Fruit fly (Drosophila melanogaster) Kc167 (cell line): Measurements from ENCODE around the gene TwdlX.

Source experiments
- Myc ChIP-seq: fragments of >200 bp; optimal IDR thresholded peaks from 2 replicates; lab custom pipeline; 2017; ENCODE audit warnings: missing external identifiers
- Sin3A ChIP-seq: fragments of >200 bp; optimal IDR thresholded peaks from 2 replicates; lab custom pipeline; 2018; ENCODE audit warnings: missing external identifiers
- h ChIP-seq: fragments of >200 bp; optimal IDR thresholded peaks from 3 replicates; lab custom pipeline; 2018; ENCODE audit warnings: missing external identifiers
- insv ChIP-seq: fragments of >200 bp; optimal IDR thresholded peaks from 3 replicates; lab custom pipeline; 2018; ENCODE audit warnings: missing external identifiers
- psq ChIP-seq: fragments of >200 bp; optimal IDR thresholded peaks from 2 replicates; lab custom pipeline; 2017; ENCODE audit warnings: missing external identifiers
- ttk ChIP-seq: sonication (Bioruptor generic); optimal IDR thresholded peaks from 2 replicates; lab custom pipeline; 2017; ENCODE audit warnings: missing external identifiers

TwdlX gene

dm6 chrX:16749324-16749723 is 18.4 kb downstream of the TwdlX start:
- TF ChIP-seq psq (lab: Kevin White, UChicago): no peak
- TF ChIP-seq insv (lab: Kevin White, UChicago): no peak
- no peak for TF ChIP-seq h
- TF ChIP-seq ttk (lab: Kevin White, UChicago): no peak
- no peak for TF ChIP-seq Myc (lab: Kevin White, UChicago)
- no peak for TF ChIP-seq Sin3A (lab: Kevin White, UChicago)

DNA sequence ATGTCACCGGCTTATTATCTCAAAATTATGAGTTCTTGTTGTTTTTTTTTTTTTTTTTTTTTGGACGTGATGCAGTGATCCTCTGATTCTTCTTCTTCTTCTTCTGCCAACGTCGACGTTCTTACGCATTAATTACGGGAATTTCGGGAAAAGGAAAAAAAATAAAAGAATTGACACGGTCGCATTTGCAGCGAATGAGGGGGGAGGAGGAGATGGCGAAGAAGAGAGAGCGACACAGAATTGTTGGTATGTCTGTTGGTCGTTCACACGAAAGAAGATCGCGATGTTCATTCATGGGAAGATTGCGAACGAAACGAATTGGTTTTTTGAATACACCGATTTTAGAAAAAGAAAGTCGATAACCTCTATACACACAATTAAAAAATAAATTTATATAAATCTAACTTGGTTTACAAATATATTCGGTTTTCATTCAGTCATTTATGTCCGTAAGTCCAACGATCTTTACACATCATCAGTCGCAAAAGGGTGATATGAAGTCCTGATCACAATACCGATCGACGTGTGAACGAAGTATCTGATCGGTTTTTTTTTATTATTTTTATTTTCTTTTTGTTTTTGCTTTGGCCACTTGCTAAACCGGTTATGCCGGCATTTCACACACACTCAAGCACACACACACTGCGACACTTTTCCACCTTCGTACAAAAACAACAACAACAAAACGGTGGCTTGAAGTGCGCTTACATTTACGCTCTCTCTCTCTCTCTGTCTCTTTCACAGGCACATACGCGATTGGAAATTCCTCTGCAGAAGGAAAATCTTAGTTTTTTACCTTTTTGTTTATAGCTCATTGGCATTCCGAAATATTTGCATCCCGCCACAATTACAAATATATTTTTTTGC is 20.1 kb downstream of the TwdlX start:
- TF ChIP-seq h (no peak), insv (lab: Kevin White, UChicago) (no peak), Myc (lab: Kevin White, UChicago) (no peak), Sin3A (lab: Kevin White, UChicago) (no peak), psq (lab: Kevin White, UChicago) (no peak), ttk (lab: Kevin White, UChicago) (no peak)

DNA sequence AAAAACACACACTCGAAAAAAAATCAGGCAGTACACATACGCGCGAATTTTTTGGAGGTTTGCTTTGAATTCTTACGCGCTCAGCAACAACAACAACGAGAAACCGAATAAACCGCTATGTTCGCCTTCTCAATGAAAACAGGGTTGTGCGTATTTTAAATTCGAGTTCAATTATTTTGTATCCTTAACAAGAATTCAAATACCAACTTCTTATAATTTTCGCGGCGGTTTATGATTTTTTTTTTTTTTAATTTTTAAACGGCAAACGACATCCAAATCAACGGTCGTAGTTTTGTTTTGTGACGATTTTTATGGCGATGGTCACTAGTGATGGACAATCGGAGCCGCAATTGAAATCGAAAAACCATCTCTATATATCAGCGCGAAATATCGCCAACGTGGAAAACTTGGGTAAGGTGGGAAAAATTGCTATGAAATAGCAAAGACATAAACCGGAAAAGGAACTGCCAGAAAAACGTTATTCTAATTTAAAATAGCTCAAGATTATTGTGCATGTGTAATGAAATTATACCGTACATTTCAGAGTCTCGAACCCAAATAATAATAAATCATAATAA is 20.8 kb downstream of the TwdlX start, which contains the start of gene goe:
goe (minus strand) TSS at position 332 of the 578 bp plus-strand sequence.
- no peak for TF ChIP-seq Myc (lab: Kevin White, UChicago)
- TF ChIP-seq ttk (lab: Kevin White, UChicago): no peak

dm6 chrX:16753066-16753465 is 22.2 kb downstream of the TwdlX start:
- no peak for TF ChIP-seq insv (lab: Kevin White, UChicago)
- TF ChIP-seq Sin3A (lab: Kevin White, UChicago): no peak
- TF ChIP-seq psq (lab: Kevin White, UChicago): no peak
- no peak for TF ChIP-seq h
- TF ChIP-seq ttk (lab: Kevin White, UChicago): no peak
- TF ChIP-seq Myc (lab: Kevin White, UChicago): no peak

dm6 chrX:16757645-16758044 is 26.8 kb downstream of the TwdlX start:
- TF ChIP-seq psq (lab: Kevin White, UChicago) (no peak), h (no peak), insv (lab: Kevin White, UChicago) (no peak), Myc (lab: Kevin White, UChicago) (no peak), ttk (lab: Kevin White, UChicago) (no peak)

DNA sequence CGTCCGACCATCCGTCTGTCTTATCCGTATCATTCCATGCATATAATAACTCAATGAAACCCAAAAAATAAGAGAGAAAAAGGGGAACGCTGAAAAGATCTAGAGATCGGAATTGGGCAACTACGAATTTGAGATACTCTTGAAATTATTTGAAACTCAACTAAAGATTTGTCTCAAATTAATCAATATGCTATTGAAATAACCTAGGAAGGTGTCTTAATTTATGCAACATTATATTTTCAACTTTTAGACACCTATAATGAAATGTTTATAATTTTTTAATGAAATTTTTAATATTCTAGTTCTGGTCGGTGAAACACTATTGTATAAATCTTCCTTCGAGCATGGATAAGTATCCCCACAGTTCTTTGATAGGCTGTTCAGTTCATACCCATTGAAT is 29.7 kb downstream of the TwdlX start:
- TF ChIP-seq psq (lab: Kevin White, UChicago): no peak
- no peak for TF ChIP-seq Sin3A (lab: Kevin White, UChicago)
- no peak for TF ChIP-seq ttk (lab: Kevin White, UChicago)
- TF ChIP-seq insv (lab: Kevin White, UChicago): no peak
- TF ChIP-seq h: no peak
- no peak for TF ChIP-seq Myc (lab: Kevin White, UChicago)

DNA sequence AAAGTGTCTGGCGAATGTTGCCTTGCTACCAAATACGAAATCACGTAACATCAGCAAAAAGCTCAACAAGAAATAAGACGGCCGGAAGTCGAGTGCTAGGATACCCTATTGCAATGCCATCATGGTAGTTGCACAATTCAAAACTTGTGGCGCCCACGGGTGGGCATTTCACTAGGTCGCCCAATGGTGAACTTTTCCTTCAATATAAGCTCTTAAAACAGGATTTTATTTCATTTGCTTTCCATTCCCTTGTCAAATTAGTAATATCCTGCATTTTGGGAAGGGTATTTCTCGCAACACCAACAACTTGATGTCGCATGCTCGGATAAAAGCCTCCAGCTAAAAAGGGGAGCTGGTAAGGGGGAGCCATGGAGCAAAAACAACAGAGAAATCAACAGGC is 30.6 kb downstream of the TwdlX start:
- TF ChIP-seq Myc (lab: Kevin White, UChicago): no peak

DNA sequence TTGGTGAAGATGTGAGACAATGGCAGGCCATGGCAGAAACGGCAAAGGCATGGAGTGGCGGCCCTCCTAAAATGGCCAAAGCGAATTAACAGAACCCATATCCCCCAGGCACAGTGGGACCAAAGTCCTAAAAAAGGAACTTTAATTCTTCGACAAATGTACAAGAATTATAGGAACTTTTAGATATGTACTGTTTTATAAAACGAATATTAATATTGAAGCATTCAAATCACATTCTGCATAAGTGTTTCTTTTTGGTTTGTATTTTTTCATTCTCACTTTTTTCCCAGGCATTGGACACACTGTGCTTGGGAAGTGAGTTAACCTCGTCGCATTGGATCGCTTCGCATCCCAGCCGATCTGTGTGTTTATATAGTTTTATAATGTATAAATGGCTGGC is 34.1 kb downstream of the TwdlX start:
- TF ChIP-seq ttk (lab: Kevin White, UChicago) (no peak), insv (lab: Kevin White, UChicago) (no peak), Sin3A (lab: Kevin White, UChicago) (no peak), Myc (lab: Kevin White, UChicago) (no peak), psq (lab: Kevin White, UChicago) (no peak), h (no peak)

DNA sequence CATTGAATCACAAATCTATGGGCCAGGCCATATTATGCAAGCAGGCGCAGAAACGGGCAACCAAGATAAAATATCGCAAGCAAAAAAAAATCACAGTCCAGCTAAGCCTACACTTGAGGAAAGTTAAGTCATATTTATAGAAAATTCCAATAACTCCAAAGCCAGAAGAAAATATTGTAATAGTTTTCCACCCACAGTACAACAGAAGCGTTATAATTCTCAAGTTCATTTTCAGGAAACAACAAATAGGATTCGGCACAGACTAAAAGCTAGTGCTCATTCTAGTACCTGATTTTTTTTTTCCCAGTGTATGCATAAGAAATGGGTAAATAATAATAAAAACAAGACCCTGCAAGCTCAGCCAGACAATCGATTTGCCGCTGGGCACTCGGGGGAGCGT is 34.9 kb downstream of the TwdlX start:
- TF ChIP-seq h: no peak
- no peak for TF ChIP-seq ttk (lab: Kevin White, UChicago)
- no peak for TF ChIP-seq psq (lab: Kevin White, UChicago)
- no peak for TF ChIP-seq Myc (lab: Kevin White, UChicago)
- TF ChIP-seq Sin3A (lab: Kevin White, UChicago): no peak
- no peak for TF ChIP-seq insv (lab: Kevin White, UChicago)

- TF ChIP-seq Sin3A (lab: Kevin White, UChicago) (no peak), Myc (lab: Kevin White, UChicago) (no peak), psq (lab: Kevin White, UChicago) (no peak), insv (lab: Kevin White, UChicago) (no peak), h (no peak), ttk (lab: Kevin White, UChicago) (no peak)
Measured at dm6 chrX:16766868-16767431, 36.1 kb downstream of the TwdlX start.

dm6 chrX:16768770-16769169 is 37.9 kb downstream of the TwdlX start:
- no peak for TF ChIP-seq Sin3A (lab: Kevin White, UChicago)
- TF ChIP-seq insv (lab: Kevin White, UChicago): no peak
- no peak for TF ChIP-seq ttk (lab: Kevin White, UChicago)
- TF ChIP-seq psq (lab: Kevin White, UChicago): no peak
- no peak for TF ChIP-seq Myc (lab: Kevin White, UChicago)
- TF ChIP-seq h: no peak
